Fruit fly (Drosophila melanogaster) whole organism, adult: ENCODE data around the gene CG1703.

Experiments used
- CG12768 ChIP-seq: fragments of 200-800 bp; sonication (Bioruptor generic); optimal IDR thresholded peaks from 2 replicates; lab custom pipeline; 2017; ENCODE audit warnings: missing biosample characterization, missing genetic modification characterization, mild to moderate bottlenecking, moderate library complexity, missing genetic modification reagents
- Mnt ChIP-seq: fragments of 200-800 bp; sonication (Bioruptor generic); optimal IDR thresholded peaks from 2 replicates; lab custom pipeline; 2016; ENCODE audit warnings: missing biosample characterization, mild to moderate bottlenecking, missing genetic modification characterization
- cic ChIP-seq: fragments of 200-800 bp; sonication (Bioruptor generic); optimal IDR thresholded peaks from 2 replicates; lab custom pipeline; 2017; ENCODE audit warnings: missing biosample characterization, mild to moderate bottlenecking, missing genetic modification characterization, moderate library complexity
- pad ChIP-seq: fragments of 200-800 bp; sonication (Bioruptor generic); optimal IDR thresholded peaks from 3 replicates; lab custom pipeline; 2017; ENCODE audit warnings: missing biosample characterization, missing genetic modification characterization, mild to moderate bottlenecking, moderate library complexity, missing genetic modification reagents
- toe ChIP-seq: fragments of 200-800 bp; sonication (Bioruptor generic); optimal IDR thresholded peaks from 2 replicates; lab custom pipeline; 2016; ENCODE audit warnings: missing biosample characterization, missing genetic modification characterization

dm6 chrX:11615652-11616495 is 4.1 kb downstream of the CG1703 start, which contains the start of the genes RPA3 and Met:
- TF ChIP-seq toe (GFP tag; lab: Kevin White, UChicago) (no peak), Mnt (GFP tag; lab: Kevin White, UChicago) (peak; percentile 17), CG12768 (GFP tag; lab: Kevin White, UChicago) (no peak), pad (GFP tag; lab: Kevin White, UChicago) (no peak), cic (GFP tag; lab: Kevin White, UChicago) (no peak)
